Worm (Caenorhabditis elegans) whole organism, L2 larva: ENCODE measurements around the gene D1046.4.

ENCODE experiments used
- C34F6.9 ChIP-seq: fragments of 150-350 bp; optimal IDR thresholded peaks from 2 replicates; lab custom pipeline; 2014; ENCODE audit warnings: missing biosample characterization, missing genetic modification characterization
- F13H6.1 ChIP-seq: sonication (generic microtip); optimal IDR thresholded peaks from 2 replicates; lab custom pipeline; 2016; ENCODE audit warnings: missing genetic modification characterization, missing compliant biosample characterization
- R02D3.7 ChIP-seq: fragments of 150-350 bp; optimal IDR thresholded peaks from 2 replicates; lab custom pipeline; 2014; ENCODE audit warnings: missing biosample characterization, missing genetic modification characterization
- Y55F3AM.14 ChIP-seq: fragments of 200-800 bp; sonication (Bioruptor generic); optimal IDR thresholded peaks from 2 replicates; lab custom pipeline; 2018; ENCODE audit warnings: mild to moderate bottlenecking, missing genetic modification characterization, missing compliant biosample characterization
- ZK546.5 ChIP-seq: sonication (generic microtip); optimal IDR thresholded peaks from 2 replicates; lab custom pipeline; 2017; ENCODE audit warnings: missing biosample characterization, missing genetic modification characterization
- alr-1 ChIP-seq: fragments of 150-350 bp; optimal IDR thresholded peaks from 2 replicates; lab custom pipeline; 2014; ENCODE audit warnings: missing biosample characterization, missing genetic modification characterization
- aly-2 ChIP-seq: fragments of 150-350 bp; optimal IDR thresholded peaks from 2 replicates; lab custom pipeline; 2014; ENCODE audit warnings: missing biosample characterization, missing genetic modification characterization
- ama-1 ChIP-seq: fragments of 150-350 bp; optimal IDR thresholded peaks from 2 replicates; lab custom pipeline; 2018; ENCODE audit warnings: inconsistent platforms
- blmp-1 ChIP-seq: sonication (generic microtip); optimal IDR thresholded peaks from 2 replicates; lab custom pipeline; 2017; ENCODE audit warnings: missing genetic modification characterization, mild to moderate bottlenecking, missing compliant biosample characterization, antibody characterized with exemption, moderate library complexity; ENCODE audit not compliant: insufficient read depth
- ceh-16 ChIP-seq: fragments of 150-350 bp; optimal IDR thresholded peaks from 2 replicates; lab custom pipeline; 2014; ENCODE audit warnings: missing biosample characterization, missing genetic modification characterization
- ceh-82 ChIP-seq: fragments of 150-350 bp; optimal IDR thresholded peaks from 2 replicates; lab custom pipeline; 2014; ENCODE audit warnings: missing biosample characterization, missing genetic modification characterization
- crh-2 ChIP-seq: sonication (generic microtip); optimal IDR thresholded peaks from 2 replicates; lab custom pipeline; 2017; ENCODE audit warnings: missing biosample characterization, missing genetic modification characterization
- dmd-4 ChIP-seq: sonication (generic microtip); optimal IDR thresholded peaks from 2 replicates; lab custom pipeline; 2017; ENCODE audit warnings: missing biosample characterization, missing genetic modification characterization
- egl-27 ChIP-seq: sonication (generic microtip); optimal IDR thresholded peaks from 3 replicates; lab custom pipeline; 2017; ENCODE audit warnings: missing biosample characterization, missing genetic modification reagents, missing genetic modification characterization
- elt-1 ChIP-seq: fragments of 150-350 bp; optimal IDR thresholded peaks from 2 replicates; lab custom pipeline; 2014; ENCODE audit warnings: missing biosample characterization, missing genetic modification characterization
- elt-3 ChIP-seq: sonication (generic microtip); optimal IDR thresholded peaks from 2 replicates; lab custom pipeline; 2017; ENCODE audit warnings: missing biosample characterization, missing genetic modification characterization
- fos-1 ChIP-seq: fragments of 150-350 bp; optimal IDR thresholded peaks from 2 replicates; lab custom pipeline; 2014; ENCODE audit warnings: missing biosample characterization, missing genetic modification characterization
- gmeb-1 ChIP-seq: fragments of 150-350 bp; optimal IDR thresholded peaks from 2 replicates; lab custom pipeline; 2014; ENCODE audit warnings: missing biosample characterization, missing genetic modification characterization
- lin-11 ChIP-seq: fragments of 150-350 bp; sonication (generic microtip); optimal IDR thresholded peaks from 2 replicates; lab custom pipeline; 2014; ENCODE audit warnings: missing biosample characterization, missing genetic modification characterization, inconsistent platforms, mixed read lengths
- lin-13 ChIP-seq: fragments of 150-350 bp; optimal IDR thresholded peaks from 2 replicates; lab custom pipeline; 2014; ENCODE audit warnings: missing biosample characterization, missing genetic modification reagents, missing genetic modification characterization
- lin-39 ChIP-seq: fragments of 150-350 bp; optimal IDR thresholded peaks from 2 replicates; lab custom pipeline; 2014; ENCODE audit warnings: missing biosample characterization, missing genetic modification reagents, missing genetic modification characterization
- lsy-2 ChIP-seq, 2 experiments: fragments of 150-350 bp in 1 of 2; sonication (generic microtip) in 1 of 2; optimal IDR thresholded peaks; 2 replicates each; lab custom pipeline; 2014 to 2017; ENCODE audit warnings: missing biosample characterization in 2 of 2, missing genetic modification characterization in 2 of 2
- mab-5 ChIP-seq: fragments of 150-350 bp; optimal IDR thresholded peaks from 2 replicates; lab custom pipeline; 2014; ENCODE audit warnings: missing biosample characterization, missing genetic modification characterization
- mbf-1 ChIP-seq: sonication (generic microtip); optimal IDR thresholded peaks from 2 replicates; lab custom pipeline; 2017; ENCODE audit warnings: missing biosample characterization, missing genetic modification characterization
- mdl-1 ChIP-seq, 2 experiments: fragments of 150-350 bp in 1 of 2; sonication (generic microtip) in 1 of 2; optimal IDR thresholded peaks; 2 replicates each; lab custom pipeline; 2017; ENCODE audit warnings: missing biosample characterization in 2 of 2, missing genetic modification characterization in 2 of 2
- nhr-10 ChIP-seq: sonication (generic microtip); optimal IDR thresholded peaks from 2 replicates; lab custom pipeline; 2017; ENCODE audit warnings: missing biosample characterization, missing genetic modification characterization
- nhr-11 ChIP-seq: fragments of 150-350 bp; optimal IDR thresholded peaks from 2 replicates; lab custom pipeline; 2014; ENCODE audit warnings: missing biosample characterization, missing genetic modification characterization
- nhr-12 ChIP-seq: fragments of 150-350 bp; optimal IDR thresholded peaks from 2 replicates; lab custom pipeline; 2014; ENCODE audit warnings: missing biosample characterization, missing genetic modification characterization
- nhr-129 ChIP-seq: fragments of 150-350 bp; optimal IDR thresholded peaks from 2 replicates; lab custom pipeline; 2014; ENCODE audit warnings: missing biosample characterization, missing genetic modification characterization
- nhr-21 ChIP-seq: fragments of 150-350 bp; optimal IDR thresholded peaks from 2 replicates; lab custom pipeline; 2014; ENCODE audit warnings: missing biosample characterization, missing genetic modification characterization
- nhr-23 ChIP-seq: fragments of 150-350 bp; optimal IDR thresholded peaks from 2 replicates; lab custom pipeline; 2014; ENCODE audit warnings: missing biosample characterization, missing genetic modification reagents, missing genetic modification characterization
- nhr-237 ChIP-seq: fragments of 150-350 bp; optimal IDR thresholded peaks from 2 replicates; lab custom pipeline; 2014; ENCODE audit warnings: missing biosample characterization, missing genetic modification characterization
- nhr-25 ChIP-seq: fragments of 150-350 bp; sonication (generic microtip); optimal IDR thresholded peaks from 3 replicates; lab custom pipeline; 2014; ENCODE audit warnings: missing biosample characterization, missing genetic modification characterization
- nhr-6 ChIP-seq: fragments of 150-350 bp; optimal IDR thresholded peaks from 2 replicates; lab custom pipeline; 2014; ENCODE audit warnings: missing biosample characterization, missing genetic modification characterization
- nhr-77 ChIP-seq: fragments of 150-350 bp; optimal IDR thresholded peaks from 2 replicates; lab custom pipeline; 2014; ENCODE audit warnings: missing biosample characterization, missing genetic modification characterization
- peb-1 ChIP-seq: fragments of 150-350 bp; optimal IDR thresholded peaks from 2 replicates; lab custom pipeline; 2014; ENCODE audit warnings: missing biosample characterization, missing genetic modification characterization
- sem-4 ChIP-seq: fragments of 150-350 bp; optimal IDR thresholded peaks from 2 replicates; lab custom pipeline; 2014; ENCODE audit warnings: missing biosample characterization, missing genetic modification reagents, missing genetic modification characterization
- skn-1 ChIP-seq: sonication (generic microtip); optimal IDR thresholded peaks from 2 replicates; lab custom pipeline; 2017; ENCODE audit warnings: missing biosample characterization, missing genetic modification characterization
- sma-3 ChIP-seq: sonication (generic microtip); optimal IDR thresholded peaks from 2 replicates; lab custom pipeline; 2016; ENCODE audit warnings: missing genetic modification reagents, missing genetic modification characterization, missing compliant biosample characterization
- sma-9 ChIP-seq, 2 experiments: fragments of 150-350 bp in 1 of 2; sonication (generic microtip) in 1 of 2; optimal IDR thresholded peaks; 2 replicates each; lab custom pipeline; 2014 to 2016; ENCODE audit warnings: missing genetic modification characterization in 2 of 2, mild to moderate bottlenecking in 1 of 2, missing biosample characterization in 1 of 2, missing compliant biosample characterization in 1 of 2, missing genetic modification reagents in 1 of 2, moderate library complexity in 1 of 2
- snpc-4 ChIP-seq: fragments of 150-350 bp; optimal IDR thresholded peaks from 2 replicates; lab custom pipeline; 2014; ENCODE audit warnings: missing biosample characterization, missing genetic modification characterization
- unc-39 ChIP-seq: fragments of 150-350 bp; optimal IDR thresholded peaks from 2 replicates; lab custom pipeline; 2014; ENCODE audit warnings: missing biosample characterization, missing genetic modification characterization
- unc-55 ChIP-seq: fragments of 150-350 bp; sonication (generic microtip); optimal IDR thresholded peaks from 3 replicates; lab custom pipeline; 2014; ENCODE audit warnings: missing biosample characterization, missing genetic modification reagents, missing genetic modification characterization
- unc-62 ChIP-seq: fragments of 150-350 bp; optimal IDR thresholded peaks from 2 replicates; lab custom pipeline; 2014; ENCODE audit warnings: missing biosample characterization, missing genetic modification reagents, missing genetic modification characterization
- zag-1 ChIP-seq: fragments of 150-350 bp; optimal IDR thresholded peaks from 2 replicates; lab custom pipeline; 2014; ENCODE audit warnings: missing biosample characterization, missing genetic modification characterization
- ztf-1 ChIP-seq: fragments of 200-800 bp; sonication (Bioruptor generic); conservative IDR thresholded peaks from 2 replicates; pipeline ENCODE4 v1.3.6; 2022; ENCODE audit warnings: missing genetic modification characterization, missing compliant biosample characterization
- ztf-11 ChIP-seq: sonication (generic microtip); optimal IDR thresholded peaks from 2 replicates; lab custom pipeline; 2017; ENCODE audit warnings: missing biosample characterization, missing genetic modification characterization
- ztf-4 ChIP-seq: fragments of 150-350 bp; optimal IDR thresholded peaks from 2 replicates; lab custom pipeline; 2014; ENCODE audit warnings: missing biosample characterization, missing genetic modification characterization

The D1046.4 gene

DNA sequence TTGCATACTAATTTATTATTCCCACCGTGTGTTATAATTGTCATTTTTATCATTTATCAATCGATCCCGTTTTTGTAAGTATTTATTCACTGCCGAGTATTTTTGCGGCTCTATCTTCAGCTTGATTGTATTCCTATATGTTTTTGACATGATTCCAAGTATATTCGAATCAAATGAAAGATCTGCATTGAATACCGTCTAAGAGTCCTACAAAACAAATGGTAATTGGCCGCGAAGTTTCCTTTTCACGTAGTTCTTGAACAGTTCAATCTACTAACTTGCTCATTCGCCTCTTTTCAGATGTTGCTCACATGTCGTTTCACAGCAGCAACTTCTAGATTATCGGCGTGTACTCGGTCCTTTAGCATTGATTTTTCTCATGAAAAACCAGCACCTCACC lies 41.1 kb upstream of the D1046.4 start, which contains the start of gene C27B7.2:
TSS of gene C27B7.2 (plus strand) at position 301 of the 400 bp plus-strand sequence.
- TF ChIP-seq R02D3.7 (no peak), aly-2 (no peak), unc-39 (tag; lab: Kevin White, UChicago) (no peak), ztf-4 (tag; lab: Kevin White, UChicago) (no peak), unc-62 (no peak), C34F6.9 (tag; lab: Kevin White, UChicago) (no peak)

DNA sequence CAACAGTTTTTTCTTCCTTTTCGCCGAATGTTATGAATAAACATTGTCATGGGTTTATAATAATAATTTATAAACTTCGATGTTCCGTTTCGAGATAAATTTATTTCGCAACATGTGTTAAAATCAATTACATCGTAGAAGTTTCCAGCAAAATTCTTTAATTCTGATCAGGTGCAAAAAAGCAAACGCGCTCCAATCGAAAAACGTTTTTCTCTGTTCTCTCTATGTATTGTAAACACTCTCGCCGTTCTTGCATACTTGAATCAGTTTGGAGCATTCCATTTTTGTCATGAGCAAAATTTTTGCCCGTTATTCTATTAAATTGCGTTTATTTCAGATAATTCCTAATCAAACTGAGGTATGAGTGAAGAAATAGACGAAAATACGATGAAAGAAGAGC lies 39.9 kb upstream of the D1046.4 start, which contains the start of gene rad-54.L2:
TSS of gene rad-54.L2 (plus strand) at position 332 of the 400 bp plus-strand sequence.
- TF ChIP-seq alr-1 (no peak), nhr-12 (tag; lab: Kevin White, UChicago) (no peak), mab-5 (no peak), nhr-11 (no peak), mdl-1 (tag; optimal IDR thresholded peaks at IDR 0.05; lab: Kevin White, UChicago) (no peak), R02D3.7 (no peak), ztf-4 (tag; lab: Kevin White, UChicago) (no peak), sem-4 (tag; lab: Kevin White, UChicago) (no peak), ama-1 (lab: Kevin White, UChicago) (no peak), ZK546.5 (tag; lab: Kevin White, UChicago) (no peak), zag-1 (tag; lab: Kevin White, UChicago) (no peak), nhr-10 (tag; lab: Kevin White, UChicago) (peak; percentile 39), peb-1 (tag; lab: Kevin White, UChicago) (no peak), nhr-25 (tag; lab: Kevin White, UChicago) (peak; percentile 61), lin-39 (no peak), gmeb-1 (tag; lab: Kevin White, UChicago) (peak; percentile 46), dmd-4 (tag; lab: Kevin White, UChicago) (no peak), mbf-1 (tag; lab: Kevin White, UChicago) (no peak), nhr-23 (tag; lab: Kevin White, UChicago) (no peak), aly-2 (no peak), egl-27 (tag; lab: Kevin White, UChicago) (no peak), C34F6.9 (tag; lab: Kevin White, UChicago) (peak; percentile 96), ztf-1 (GFP tag; lab: Robert Waterston, UW) (no peak), sma-9 (GFP tag; optimal IDR thresholded peaks at IDR 0.05; lab: Kevin White, UChicago) (no peak), sma-9 (tag; optimal IDR thresholded peaks at IDR 0.05; lab: Kevin White, UChicago) (no peak), lsy-2 (tag; optimal IDR thresholded peaks at IDR 0.05; lab: Kevin White, UChicago) (peak; percentile 30 to 72), fos-1 (tag; lab: Kevin White, UChicago) (peak; percentile 63), ceh-16 (tag; lab: Kevin White, UChicago) (no peak), unc-62 (no peak), skn-1 (tag; lab: Kevin White, UChicago) (no peak), snpc-4 (tag; lab: Kevin White, UChicago) (peak; percentile 52), unc-55 (peak; percentile 86), nhr-237 (tag; lab: Kevin White, UChicago) (no peak), ztf-11 (tag; lab: Kevin White, UChicago) (no peak), nhr-129 (peak; percentile 64), blmp-1 (no peak), elt-3 (tag; lab: Kevin White, UChicago) (no peak), elt-1 (tag; lab: Kevin White, UChicago) (no peak), lin-11 (tag; lab: Kevin White, UChicago) (no peak), crh-2 (tag; lab: Kevin White, UChicago) (peak; percentile 80), nhr-77 (no peak), F13H6.1 (peak; percentile 29), lin-13 (peak; percentile 37), ceh-82 (tag; lab: Kevin White, UChicago) (no peak), unc-39 (tag; lab: Kevin White, UChicago) (no peak), Y55F3AM.14 (GFP tag; lab: Kevin White, UChicago) (no peak), sma-3 (GFP tag; lab: Kevin White, UChicago) (peak; percentile 36), nhr-21 (tag; lab: Kevin White, UChicago) (no peak), nhr-6 (tag; lab: Kevin White, UChicago) (no peak)
- TF ChIP-seq, all 48 proteins: peak for 13
